Fruit fly (Drosophila melanogaster) whole organism, prepupa: ENCODE measurements around the gene rt.
A peak's percentile ranks its signal among the peaks of the same experiment; 100 is the strongest.

Experiments used
- Blimp-1 ChIP-seq: fragments of 200-800 bp; sonication (Bioruptor generic); optimal IDR thresholded peaks from 3 replicates; lab custom pipeline; 2017; ENCODE audit warnings: missing biosample characterization, missing genetic modification characterization, mild to moderate bottlenecking, moderate library complexity, missing genetic modification reagents
- CG10631 ChIP-seq: fragments of 200-800 bp; sonication (Bioruptor generic); optimal IDR thresholded peaks from 2 replicates; lab custom pipeline; 2016; ENCODE audit warnings: missing biosample characterization, missing genetic modification characterization
- CG11762 ChIP-seq: fragments of 200-800 bp; sonication (Bioruptor generic); optimal IDR thresholded peaks from 3 replicates; lab custom pipeline; 2016; ENCODE audit warnings: missing biosample characterization, missing genetic modification characterization; ENCODE audit not compliant: insufficient read depth
- CG15336 ChIP-seq: fragments of 200-800 bp; sonication (Bioruptor generic); IDR thresholded peaks from 2 replicates; pipeline ENCODE4 v1.3.6; 2022; ENCODE audit warnings: missing biosample characterization, missing genetic modification characterization
- CG16779 ChIP-seq: fragments of 200-800 bp; sonication (Bioruptor generic); optimal IDR thresholded peaks from 3 replicates; lab custom pipeline; 2017; ENCODE audit warnings: missing biosample characterization, mild to moderate bottlenecking, missing genetic modification characterization
- CG31627 ChIP-seq: fragments of 200-800 bp; sonication (Bioruptor generic); optimal IDR thresholded peaks from 3 replicates; lab custom pipeline; 2016; ENCODE audit warnings: missing biosample characterization, missing genetic modification characterization
- CG32006 ChIP-seq: fragments of 200-800 bp; sonication (Bioruptor generic); optimal IDR thresholded peaks from 3 replicates; lab custom pipeline; 2017; ENCODE audit warnings: missing biosample characterization, mild to moderate bottlenecking, missing genetic modification characterization
- CG4318 ChIP-seq: fragments of 200-800 bp; sonication (Bioruptor generic); optimal IDR thresholded peaks from 3 replicates; lab custom pipeline; 2017; ENCODE audit warnings: missing biosample characterization, mild to moderate bottlenecking, missing genetic modification characterization
- CG6163 ChIP-seq: fragments of 200-800 bp; sonication (Bioruptor generic); IDR thresholded peaks from 3 replicates; pipeline ENCODE4 v1.3.6; 2022; ENCODE audit warnings: missing biosample characterization, missing genetic modification characterization
- CG6276 ChIP-seq: fragments of 200-800 bp; sonication (Bioruptor generic); optimal IDR thresholded peaks from 2 replicates; lab custom pipeline; 2017; ENCODE audit warnings: missing biosample characterization, mild to moderate bottlenecking, missing genetic modification characterization
- CG6792 ChIP-seq: fragments of 200-800 bp; sonication (Bioruptor generic); optimal IDR thresholded peaks from 3 replicates; lab custom pipeline; 2016; ENCODE audit warnings: missing biosample characterization, missing genetic modification characterization
- CG6808 ChIP-seq: fragments of 200-800 bp; sonication (Bioruptor generic); optimal IDR thresholded peaks from 3 replicates; lab custom pipeline; 2017; ENCODE audit warnings: missing biosample characterization, missing genetic modification characterization, mild to moderate bottlenecking, moderate library complexity, missing genetic modification reagents
- CG6854 ChIP-seq: fragments of 200-800 bp; sonication (Bioruptor generic); optimal IDR thresholded peaks from 2 replicates; lab custom pipeline; 2017; ENCODE audit warnings: missing biosample characterization, mild to moderate bottlenecking, missing genetic modification characterization
- CG8319 ChIP-seq: fragments of 200-800 bp; sonication (Bioruptor generic); optimal IDR thresholded peaks from 3 replicates; lab custom pipeline; 2016; ENCODE audit warnings: missing biosample characterization, missing genetic modification characterization
- CG8632 ChIP-seq: fragments of 200-800 bp; sonication (Bioruptor generic); optimal IDR thresholded peaks from 3 replicates; lab custom pipeline; 2016; ENCODE audit warnings: missing biosample characterization, missing genetic modification characterization
- CG9139 ChIP-seq: fragments of 200-800 bp; sonication (Bioruptor generic); optimal IDR thresholded peaks from 3 replicates; lab custom pipeline; 2017; ENCODE audit warnings: missing biosample characterization, mild to moderate bottlenecking, missing genetic modification characterization
- Eip93F ChIP-seq: fragments of 200-800 bp; sonication (Bioruptor generic); optimal IDR thresholded peaks from 2 replicates; lab custom pipeline; 2016; ENCODE audit warnings: missing biosample characterization, mild to moderate bottlenecking, missing genetic modification characterization
- Ets96B ChIP-seq: fragments of 200-800 bp; optimal IDR thresholded peaks from 2 replicates; lab custom pipeline; 2019; ENCODE audit warnings: missing biosample characterization, mild to moderate bottlenecking, missing genetic modification characterization, moderate library complexity
- Gug ChIP-seq: fragments of 200-800 bp; sonication (Bioruptor generic); IDR thresholded peaks from 2 replicates; pipeline ENCODE4 v1.3.6; 2022; ENCODE audit warnings: missing biosample characterization, missing genetic modification characterization
- Hr38 ChIP-seq: sonication (Bioruptor generic); optimal IDR thresholded peaks from 2 replicates; lab custom pipeline; 2016; ENCODE audit warnings: missing biosample characterization, missing genetic modification characterization
- Hr39 ChIP-seq: fragments of 200-800 bp; sonication (Bioruptor generic); optimal IDR thresholded peaks from 2 replicates; lab custom pipeline; 2016; ENCODE audit warnings: missing biosample characterization, missing genetic modification characterization
- Hr4 ChIP-seq: fragments of 200-800 bp; sonication (Bioruptor generic); optimal IDR thresholded peaks from 3 replicates; lab custom pipeline; 2016; ENCODE audit warnings: missing biosample characterization, missing genetic modification characterization
- Lpt ChIP-seq: fragments of 200-800 bp; sonication (Bioruptor generic); optimal IDR thresholded peaks from 3 replicates; lab custom pipeline; 2016; ENCODE audit warnings: missing biosample characterization, missing genetic modification characterization
- Met ChIP-seq: fragments of 200-800 bp; sonication (Bioruptor generic); optimal IDR thresholded peaks from 3 replicates; lab custom pipeline; 2016; ENCODE audit warnings: missing biosample characterization, missing genetic modification characterization
- OdsH ChIP-seq: fragments of 200-800 bp; sonication (Bioruptor generic); optimal IDR thresholded peaks from 3 replicates; lab custom pipeline; 2016; ENCODE audit warnings: missing biosample characterization, missing genetic modification characterization
- Smox ChIP-seq: fragments of 200-800 bp; sonication (Bioruptor generic); optimal IDR thresholded peaks from 3 replicates; lab custom pipeline; 2016; ENCODE audit warnings: missing biosample characterization, missing genetic modification characterization
- Sox102F ChIP-seq: fragments of 200-800 bp; sonication (Bioruptor generic); optimal IDR thresholded peaks from 2 replicates; lab custom pipeline; 2016; ENCODE audit warnings: missing biosample characterization, mild to moderate bottlenecking, missing genetic modification characterization
- Sox14 ChIP-seq: fragments of 200-800 bp; sonication (Bioruptor generic); optimal IDR thresholded peaks from 3 replicates; lab custom pipeline; 2016; ENCODE audit warnings: missing biosample characterization, missing genetic modification characterization
- Sox15 ChIP-seq: fragments of 200-800 bp; sonication (Bioruptor generic); optimal IDR thresholded peaks from 3 replicates; lab custom pipeline; 2016; ENCODE audit warnings: missing biosample characterization, missing genetic modification characterization
- achi ChIP-seq: fragments of 200-800 bp; sonication (Bioruptor generic); optimal IDR thresholded peaks from 3 replicates; lab custom pipeline; 2016; ENCODE audit warnings: missing biosample characterization, missing genetic modification characterization
- acj6 ChIP-seq: fragments of 200-800 bp; sonication (Bioruptor generic); optimal IDR thresholded peaks from 3 replicates; lab custom pipeline; 2016; ENCODE audit warnings: missing biosample characterization, missing genetic modification characterization
- cyc ChIP-seq: fragments of 200-800 bp; sonication (Bioruptor generic); optimal IDR thresholded peaks from 3 replicates; lab custom pipeline; 2016; ENCODE audit warnings: missing biosample characterization, missing genetic modification characterization
- dac ChIP-seq: fragments of 200-800 bp; sonication (Bioruptor generic); optimal IDR thresholded peaks from 2 replicates; lab custom pipeline; 2017; ENCODE audit warnings: missing biosample characterization, mild to moderate bottlenecking, missing genetic modification characterization
- dsx ChIP-seq: fragments of 200-800 bp; optimal IDR thresholded peaks from 3 replicates; lab custom pipeline; 2019; ENCODE audit warnings: missing biosample characterization, mild to moderate bottlenecking, missing genetic modification characterization, moderate library complexity; ENCODE audit not compliant: poor library complexity, severe bottlenecking
- eg ChIP-seq: fragments of 200-800 bp; sonication (Bioruptor generic); IDR thresholded peaks from 3 replicates; pipeline ENCODE4 v1.3.6; 2022; ENCODE audit warnings: missing biosample characterization, missing genetic modification characterization
- esn ChIP-seq: fragments of 200-800 bp; sonication (Bioruptor generic); optimal IDR thresholded peaks from 2 replicates; lab custom pipeline; 2016; ENCODE audit warnings: missing biosample characterization, mild to moderate bottlenecking, missing genetic modification characterization, moderate library complexity
- fd59A ChIP-seq: fragments of 200-800 bp; sonication (Bioruptor generic); optimal IDR thresholded peaks from 2 replicates; lab custom pipeline; 2017; ENCODE audit warnings: missing biosample characterization, mild to moderate bottlenecking, missing genetic modification characterization, missing genetic modification reagents
- fd85E ChIP-seq: fragments of 200-800 bp; sonication (Bioruptor generic); optimal IDR thresholded peaks from 3 replicates; lab custom pipeline; 2016; ENCODE audit warnings: missing biosample characterization, missing genetic modification characterization
- fkh ChIP-seq: fragments of 200-800 bp; sonication (Bioruptor generic); optimal IDR thresholded peaks from 3 replicates; lab custom pipeline; 2017; ENCODE audit warnings: missing biosample characterization, mild to moderate bottlenecking, missing genetic modification characterization, moderate library complexity
- lz ChIP-seq: fragments of 200-800 bp; sonication (Bioruptor generic); optimal IDR thresholded peaks from 3 replicates; lab custom pipeline; 2016; ENCODE audit warnings: missing biosample characterization, missing genetic modification characterization
- net ChIP-seq: fragments of 200-800 bp; sonication (Bioruptor generic); optimal IDR thresholded peaks from 3 replicates; lab custom pipeline; 2016; ENCODE audit warnings: missing biosample characterization, missing genetic modification characterization
- pdm3 ChIP-seq: fragments of 200-800 bp; sonication (Bioruptor generic); optimal IDR thresholded peaks from 3 replicates; lab custom pipeline; 2016; ENCODE audit warnings: missing biosample characterization, missing genetic modification characterization
- salr ChIP-seq, 2 experiments: fragments of 200-800 bp; sonication (Bioruptor generic); optimal IDR thresholded peaks; 3 replicates each; lab custom pipeline; 2016 to 2018; ENCODE audit warnings: missing biosample characterization in 2 of 2, missing genetic modification characterization in 2 of 2, mild to moderate bottlenecking in 1 of 2
- ss ChIP-seq, 2 experiments: fragments of 200-800 bp; sonication (Bioruptor generic); optimal IDR thresholded peaks; 2 replicates in 1 of 2; 3 replicates in 1 of 2; lab custom pipeline; 2017 to 2018; ENCODE audit warnings: mild to moderate bottlenecking in 2 of 2, missing biosample characterization in 2 of 2, missing genetic modification characterization in 2 of 2, moderate library complexity in 1 of 2
- svp ChIP-seq: fragments of 200-800 bp; sonication (Bioruptor generic); peaks from one replicate; lab custom pipeline; 2016; ENCODE audit warnings: missing biosample characterization, missing genetic modification characterization
- topi ChIP-seq: fragments of 200-800 bp; sonication (Bioruptor generic); optimal IDR thresholded peaks from 3 replicates; lab custom pipeline; 2016; ENCODE audit warnings: missing biosample characterization, missing genetic modification characterization

Gene rt

DNA sequence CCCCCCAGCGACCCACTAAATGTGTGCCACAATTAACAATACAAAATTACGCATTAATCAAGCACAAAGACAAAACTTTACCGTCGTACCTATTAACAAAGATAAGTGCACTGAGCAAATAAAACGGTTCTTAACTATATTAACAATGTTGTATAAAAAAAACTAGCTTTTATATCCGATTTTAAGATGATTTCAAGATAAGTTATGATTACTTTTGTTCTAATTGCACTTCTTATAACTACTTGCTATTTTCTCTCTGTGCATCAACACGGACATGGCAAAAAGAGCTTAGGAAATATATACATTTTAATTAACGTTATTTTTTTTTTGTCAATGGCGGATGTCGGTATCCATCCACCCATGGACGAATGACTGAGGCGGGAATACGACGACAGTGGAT is 51.4 kb downstream of the rt start (continued):
- peak; percentile 33 for TF ChIP-seq OdsH (GFP tag; lab: Kevin White, UChicago)
- TF ChIP-seq esn: peak; percentile 37
- peak; percentile 37 for TF ChIP-seq CG31627 (GFP tag; lab: Kevin White, UChicago)
- TF ChIP-seq CG11762 (GFP tag; lab: Kevin White, UChicago): no peak
- TF ChIP-seq salr (GFP tag; optimal IDR thresholded peaks at IDR 0.05; lab: Kevin White, UChicago): no peak
- TF ChIP-seq CG15336 (GFP tag; lab: Robert Waterston, UW): peak; percentile 71
- TF ChIP-seq Smox: peak; percentile 23
- no peak for TF ChIP-seq CG8632 (GFP tag; lab: Kevin White, UChicago)
- no peak for TF ChIP-seq CG4318 (GFP tag; lab: Kevin White, UChicago)
- no peak for TF ChIP-seq Sox15
- TF ChIP-seq, all 60 proteins: peak for 27

DNA sequence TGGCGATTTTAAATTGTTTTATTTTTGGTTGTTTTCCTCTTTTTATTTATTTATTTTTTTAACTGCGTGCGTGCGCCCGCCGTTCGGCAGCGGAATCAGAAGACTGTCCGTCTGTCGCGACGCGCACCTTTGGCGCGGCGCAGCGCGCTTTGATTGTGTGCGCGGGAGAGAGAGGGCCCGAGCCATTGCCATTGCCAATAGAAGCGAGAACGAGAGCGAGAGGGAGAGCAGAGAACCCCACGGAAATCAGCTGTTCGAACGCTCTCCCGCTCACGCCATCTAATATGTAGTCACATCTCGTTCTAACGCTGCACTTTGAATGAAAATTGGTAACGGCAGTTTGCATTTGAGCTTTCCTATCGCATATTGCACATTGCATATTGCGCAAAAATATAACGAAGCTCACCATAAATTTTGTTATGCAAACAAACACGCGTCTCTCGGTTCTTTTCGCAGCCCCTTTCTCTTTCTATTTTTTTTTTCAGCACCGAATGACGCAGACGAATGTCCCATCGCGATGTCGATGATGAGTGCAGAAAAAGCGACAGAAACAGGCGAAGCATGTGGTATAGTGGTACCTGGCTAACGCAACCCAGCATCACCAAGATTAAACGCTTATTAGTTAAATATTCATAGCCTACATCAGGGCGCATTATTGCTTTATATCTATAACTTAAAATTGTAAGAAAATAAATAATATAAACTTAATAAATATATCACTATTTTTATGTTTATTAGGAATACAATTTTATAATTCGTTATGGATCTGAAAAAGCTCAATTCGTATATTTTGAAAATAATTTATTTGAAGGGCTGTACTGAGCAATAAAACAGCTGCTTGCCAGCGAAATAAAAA is 53.0 kb downstream of the rt start:
- TF ChIP-seq fkh: peak; percentile 18
- TF ChIP-seq dsx (GFP tag; lab: Kevin White, UChicago): no peak
- TF ChIP-seq eg (GFP tag; lab: Robert Waterston, UW): peak; percentile 73
- no peak for TF ChIP-seq CG16779
- no peak for TF ChIP-seq fd59A
- TF ChIP-seq OdsH (GFP tag; lab: Kevin White, UChicago): peak; percentile 7
- peak; percentile 60 for TF ChIP-seq CG32006 (GFP tag; lab: Kevin White, UChicago)
- TF ChIP-seq CG6808 (GFP tag; lab: Kevin White, UChicago): no peak
- TF ChIP-seq Blimp-1 (GFP tag; lab: Kevin White, UChicago): no peak
- no peak for TF ChIP-seq CG10631 (GFP tag; lab: Kevin White, UChicago)
- no peak for TF ChIP-seq Sox102F (GFP tag; lab: Kevin White, UChicago)
- no peak for TF ChIP-seq dac (GFP tag; lab: Kevin White, UChicago)
- TF ChIP-seq CG6163 (GFP tag; lab: Robert Waterston, UW): peak; percentile 64
- TF ChIP-seq CG31627 (GFP tag; lab: Kevin White, UChicago): no peak
- peak; percentile 35 for TF ChIP-seq achi (GFP tag; lab: Kevin White, UChicago)
- no peak for TF ChIP-seq net (GFP tag; lab: Kevin White, UChicago)
- no peak for TF ChIP-seq CG8632 (GFP tag; lab: Kevin White, UChicago)
- TF ChIP-seq Eip93F (GFP tag; lab: Kevin White, UChicago): no peak
- TF ChIP-seq Met (GFP tag; lab: Kevin White, UChicago): no peak
- TF ChIP-seq Hr39 (GFP tag; lab: Kevin White, UChicago): no peak
- TF ChIP-seq fd85E (GFP tag; lab: Kevin White, UChicago): no peak
- TF ChIP-seq ss (GFP tag; optimal IDR thresholded peaks at IDR 0.05; lab: Kevin White, UChicago): no peak
- TF ChIP-seq Hr38 (GFP tag; lab: Kevin White, UChicago): no peak
- no peak for TF ChIP-seq Lpt (GFP tag; lab: Kevin White, UChicago)
- TF ChIP-seq CG6792 (GFP tag; lab: Kevin White, UChicago): no peak
- no peak for TF ChIP-seq Ets96B (tag; lab: Kevin White, UChicago)
- no peak for TF ChIP-seq topi
- peak; percentile 20 for TF ChIP-seq svp
- TF ChIP-seq salr (GFP tag; optimal IDR thresholded peaks at IDR 0.05; lab: Kevin White, UChicago): no peak
- TF ChIP-seq CG6276 (GFP tag; lab: Kevin White, UChicago): peak; percentile 19
- TF ChIP-seq CG6854: no peak
- peak; percentile 7 for TF ChIP-seq pdm3
- TF ChIP-seq CG9139: no peak
- no peak for TF ChIP-seq esn
- no peak for TF ChIP-seq cyc
- TF ChIP-seq lz: no peak
- TF ChIP-seq CG11762 (GFP tag; lab: Kevin White, UChicago): no peak
- TF ChIP-seq acj6: peak; percentile 15
- no peak for TF ChIP-seq Sox14 (GFP tag; lab: Kevin White, UChicago)
- peak; percentile 56; the same call in 1 of the 2 replicates for TF ChIP-seq CG15336 (GFP tag; lab: Robert Waterston, UW)
- no peak for TF ChIP-seq Sox15
- no peak for TF ChIP-seq Gug (GFP tag; lab: Robert Waterston, UW)
- peak; percentile 16 for TF ChIP-seq Hr4 (GFP tag; lab: Kevin White, UChicago)
- no peak for TF ChIP-seq CG8319 (GFP tag; lab: Kevin White, UChicago)
- no peak for TF ChIP-seq Smox
- no peak for TF ChIP-seq CG4318 (GFP tag; lab: Kevin White, UChicago)
